Worm (Caenorhabditis elegans) whole organism, L2 larva: ENCODE data around the gene sftb-2.

ENCODE experiments used
- F13H6.1 ChIP-seq: sonication (generic microtip); optimal IDR thresholded peaks from 2 replicates; lab custom pipeline; 2016; ENCODE audit warnings: missing genetic modification characterization, missing compliant biosample characterization
- ZK546.5 ChIP-seq: sonication (generic microtip); optimal IDR thresholded peaks from 2 replicates; lab custom pipeline; 2017; ENCODE audit warnings: missing biosample characterization, missing genetic modification characterization
- aly-2 ChIP-seq: fragments of 150-350 bp; optimal IDR thresholded peaks from 2 replicates; lab custom pipeline; 2014; ENCODE audit warnings: missing biosample characterization, missing genetic modification characterization
- blmp-1 ChIP-seq: sonication (generic microtip); optimal IDR thresholded peaks from 2 replicates; lab custom pipeline; 2017; ENCODE audit warnings: missing genetic modification characterization, mild to moderate bottlenecking, missing compliant biosample characterization, antibody characterized with exemption, moderate library complexity; ENCODE audit not compliant: insufficient read depth
- ceh-82 ChIP-seq: fragments of 150-350 bp; optimal IDR thresholded peaks from 2 replicates; lab custom pipeline; 2014; ENCODE audit warnings: missing biosample characterization, missing genetic modification characterization
- elt-3 ChIP-seq: sonication (generic microtip); optimal IDR thresholded peaks from 2 replicates; lab custom pipeline; 2017; ENCODE audit warnings: missing biosample characterization, missing genetic modification characterization
- lin-11 ChIP-seq: fragments of 150-350 bp; sonication (generic microtip); optimal IDR thresholded peaks from 2 replicates; lab custom pipeline; 2014; ENCODE audit warnings: missing biosample characterization, missing genetic modification characterization, inconsistent platforms, mixed read lengths
- lin-13 ChIP-seq: fragments of 150-350 bp; optimal IDR thresholded peaks from 2 replicates; lab custom pipeline; 2014; ENCODE audit warnings: missing biosample characterization, missing genetic modification reagents, missing genetic modification characterization
- lin-39 ChIP-seq: fragments of 150-350 bp; optimal IDR thresholded peaks from 2 replicates; lab custom pipeline; 2014; ENCODE audit warnings: missing biosample characterization, missing genetic modification reagents, missing genetic modification characterization
- lsy-2 ChIP-seq, 2 experiments: fragments of 150-350 bp in 1 of 2; sonication (generic microtip) in 1 of 2; optimal IDR thresholded peaks; 2 replicates each; lab custom pipeline; 2014 to 2017; ENCODE audit warnings: missing biosample characterization in 2 of 2, missing genetic modification characterization in 2 of 2
- nhr-21 ChIP-seq: fragments of 150-350 bp; optimal IDR thresholded peaks from 2 replicates; lab custom pipeline; 2014; ENCODE audit warnings: missing biosample characterization, missing genetic modification characterization
- nhr-23 ChIP-seq: fragments of 150-350 bp; optimal IDR thresholded peaks from 2 replicates; lab custom pipeline; 2014; ENCODE audit warnings: missing biosample characterization, missing genetic modification reagents, missing genetic modification characterization
- snpc-4 ChIP-seq: fragments of 150-350 bp; optimal IDR thresholded peaks from 2 replicates; lab custom pipeline; 2014; ENCODE audit warnings: missing biosample characterization, missing genetic modification characterization
- ztf-4 ChIP-seq: fragments of 150-350 bp; optimal IDR thresholded peaks from 2 replicates; lab custom pipeline; 2014; ENCODE audit warnings: missing biosample characterization, missing genetic modification characterization

- TF ChIP-seq blmp-1 (no peak), aly-2 (tag; lab: Kevin White, UChicago) (no peak), F13H6.1 (tag; lab: Kevin White, UChicago) (no peak), ceh-82 (tag; lab: Kevin White, UChicago) (no peak), ztf-4 (peak; percentile 33), lsy-2 (tag; optimal IDR thresholded peaks at IDR 0.05; lab: Kevin White, UChicago) (peak in 1 of 2 experiments; percentile 84), lin-13 (peak; percentile 83), ZK546.5 (tag; lab: Kevin White, UChicago) (no peak), nhr-21 (tag; lab: Kevin White, UChicago) (peak; percentile 61), lin-11 (tag; lab: Kevin White, UChicago) (peak; percentile 90), snpc-4 (tag; lab: Kevin White, UChicago) (peak; percentile 57), nhr-23 (tag; lab: Kevin White, UChicago) (no peak), lin-39 (tag; lab: Kevin White, UChicago) (no peak), elt-3 (tag; lab: Kevin White, UChicago) (no peak)
Measured at ce11 chrV:104474-104873, 23.6 kb upstream of the sftb-2 start, which contains the start of gene picd-1.
